Worm (Caenorhabditis elegans): Measurements from ENCODE around the gene chtl-1.

Gene chtl-1

DNA sequence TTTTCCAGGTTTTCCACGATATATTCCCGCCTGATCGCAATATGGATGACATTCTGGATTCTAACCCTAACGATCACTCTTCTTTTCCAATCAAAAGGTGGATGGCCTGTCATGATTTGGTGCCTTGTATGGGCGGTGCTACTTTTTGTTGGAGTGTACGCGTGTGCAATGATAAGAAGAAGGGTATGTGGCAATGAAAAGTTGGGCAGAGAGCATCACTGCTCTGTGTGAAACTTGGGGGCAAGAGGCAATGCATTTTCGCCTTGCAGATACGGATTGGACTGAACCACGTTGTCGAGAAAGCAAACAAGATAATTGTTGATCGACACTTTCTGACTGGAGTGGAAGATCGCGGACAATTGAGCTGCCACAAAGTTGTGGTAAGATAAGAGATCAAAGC is 17.8 kb downstream of the chtl-1 start:
- no peak for TF ChIP-seq mep-1 (tag; optimal IDR thresholded peaks at IDR 0.05)
- no peak for TF ChIP-seq tbx-8 (GFP tag; optimal IDR thresholded peaks at IDR 0.05)
- no peak for TF ChIP-seq flh-1 (GFP tag; optimal IDR thresholded peaks at IDR 0.05)
- TF ChIP-seq mab-5 (tag; optimal IDR thresholded peaks at IDR 0.05), result no peak
- TF ChIP-seq unc-120 (tag; optimal IDR thresholded peaks at IDR 0.05; ENCODE audit: poor library complexity, severe bottlenecking), result no peak
- no peak for TF ChIP-seq lin-32 (GFP tag; optimal IDR thresholded peaks at IDR 0.05)
- no peak for TF ChIP-seq mls-2 (tag; optimal IDR thresholded peaks at IDR 0.05)
- TF ChIP-seq ceh-39 (tag; optimal IDR thresholded peaks at IDR 0.05), result no peak

DNA sequence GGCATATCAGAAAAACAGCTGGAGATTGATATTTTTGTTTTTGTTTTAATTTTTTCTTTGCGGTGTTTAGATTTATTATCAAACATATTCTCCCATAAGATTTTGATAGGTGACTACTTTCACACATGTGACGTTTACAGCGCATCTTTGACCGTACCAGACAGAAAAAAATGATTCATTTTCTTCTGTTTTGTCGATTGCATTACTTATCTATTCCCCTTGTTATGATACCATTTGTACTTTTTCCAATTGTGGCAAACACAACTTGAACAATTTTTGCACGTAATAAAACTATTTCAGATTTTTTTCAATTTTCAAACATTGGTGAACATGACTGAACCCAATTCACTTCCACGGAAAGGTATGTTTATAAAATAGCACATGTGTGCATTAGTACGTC is 19.8 kb downstream of the chtl-1 start, which contains the start of gene C26B9.1:
C26B9.1 (plus strand) TSS at position 301 of the 400 bp plus-strand sequence.
- TF ChIP-seq cnd-1 (tag; optimal IDR thresholded peaks at IDR 0.05) (no peak), elt-1 (tag; optimal IDR thresholded peaks at IDR 0.05; ENCODE audit: borderline replicate concordance, insufficient read depth) (no peak), ham-2 (GFP tag; optimal IDR thresholded peaks at IDR 0.05) (no peak), ceh-83 (GFP tag; optimal IDR thresholded peaks at IDR 0.05) (no peak), nhr-28 (tag; optimal IDR thresholded peaks at IDR 0.05) (no peak), mab-5 (tag; optimal IDR thresholded peaks at IDR 0.05) (no peak), nhr-12 (tag; optimal IDR thresholded peaks at IDR 0.05) (no peak), sptf-1 (tag; optimal IDR thresholded peaks at IDR 0.05) (no peak), nhr-2 (tag; optimal IDR thresholded peaks at IDR 0.05) (no peak), flh-1 (GFP tag; optimal IDR thresholded peaks at IDR 0.05) (no peak), lin-32 (GFP tag; optimal IDR thresholded peaks at IDR 0.05) (no peak), tbx-8 (GFP tag; optimal IDR thresholded peaks at IDR 0.05) (no peak), lsy-2 (tag; optimal IDR thresholded peaks at IDR 0.05) (no peak), M03D4.4 (tag; optimal IDR thresholded peaks at IDR 0.05) (no peak), unc-62 (GFP tag; optimal IDR thresholded peaks at IDR 0.05) (no peak), lin-13 (tag; optimal IDR thresholded peaks at IDR 0.05) (no peak), zip-8 (tag; optimal IDR thresholded peaks at IDR 0.05) (no peak)

DNA sequence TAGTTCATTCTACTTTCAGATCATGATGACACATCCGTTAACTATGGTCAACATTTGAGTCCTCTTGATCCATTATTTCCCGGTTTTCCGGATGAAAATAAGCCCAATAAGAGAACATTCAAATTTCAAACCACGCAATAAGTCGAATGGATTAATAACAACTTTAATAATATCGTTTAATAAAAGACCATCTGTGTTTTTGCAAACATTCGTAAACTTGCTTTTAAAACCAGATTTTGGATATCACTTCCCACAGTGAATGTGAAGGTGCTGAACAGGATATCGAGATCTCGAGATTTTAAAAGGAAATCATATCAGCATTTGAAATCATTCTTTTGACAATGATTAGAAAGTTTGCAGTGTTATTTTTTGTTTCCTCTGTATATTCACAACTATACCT is 22.1 kb downstream of the chtl-1 start, which contains the start of gene C26B9.7:
C26B9.7 (plus strand) TSS at position 301 of the 400 bp plus-strand sequence.
- TF ChIP-seq mep-1 (tag; optimal IDR thresholded peaks at IDR 0.05) (no peak), M03D4.4 (tag; optimal IDR thresholded peaks at IDR 0.05) (no peak), pha-4 (tag; optimal IDR thresholded peaks at IDR 0.05) (no peak), mab-5 (tag; optimal IDR thresholded peaks at IDR 0.05) (no peak), zip-8 (tag; optimal IDR thresholded peaks at IDR 0.05) (no peak), lsy-2 (tag; optimal IDR thresholded peaks at IDR 0.05) (no peak), sptf-1 (tag; optimal IDR thresholded peaks at IDR 0.05) (no peak), ceh-43 (GFP tag; optimal IDR thresholded peaks at IDR 0.05) (no peak), ces-1 (GFP tag; optimal IDR thresholded peaks at IDR 0.05) (no peak), unc-120 (tag; optimal IDR thresholded peaks at IDR 0.05; ENCODE audit: poor library complexity, severe bottlenecking) (no peak), elt-1 (tag; optimal IDR thresholded peaks at IDR 0.05; ENCODE audit: borderline replicate concordance, insufficient read depth) (no peak), bed-3 (GFP tag; optimal IDR thresholded peaks at IDR 0.05) (no peak), lin-13 (tag; optimal IDR thresholded peaks at IDR 0.05) (no peak), elt-3 (tag; optimal IDR thresholded peaks at IDR 0.05) (no peak), ztf-11 (tag; optimal IDR thresholded peaks at IDR 0.05) (no peak), unc-62 (GFP tag; optimal IDR thresholded peaks at IDR 0.05) (no peak), cnd-1 (tag; optimal IDR thresholded peaks at IDR 0.05) (no peak), lin-32 (GFP tag; optimal IDR thresholded peaks at IDR 0.05) (no peak)

DNA sequence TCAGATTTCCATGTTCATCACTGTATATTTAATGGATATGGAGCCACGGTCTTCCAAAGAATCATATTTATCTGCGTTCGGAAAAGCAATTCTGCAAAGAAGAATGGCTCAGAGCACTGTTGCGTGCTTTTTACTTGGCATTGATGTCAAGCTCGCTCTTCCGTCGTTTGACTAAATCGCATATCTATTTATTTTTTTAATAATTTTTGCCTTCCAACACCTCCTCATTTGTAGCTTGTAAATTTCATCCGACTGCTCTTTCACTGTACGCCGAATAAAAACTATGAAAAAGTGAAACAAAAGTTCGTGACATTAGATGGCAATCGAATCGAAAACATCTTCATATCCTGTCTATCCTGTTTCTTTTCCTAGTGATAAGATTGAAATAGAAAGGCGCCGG is 24.2 kb downstream of the chtl-1 start, which contains the start of gene C26B9.2:
C26B9.2 (plus strand) TSS at position 301 of the 400 bp plus-strand sequence.
- no peak for TF ChIP-seq snpc-4 (tag; optimal IDR thresholded peaks at IDR 0.05)
- no peak for TF ChIP-seq bed-3 (GFP tag; optimal IDR thresholded peaks at IDR 0.05)

DNA sequence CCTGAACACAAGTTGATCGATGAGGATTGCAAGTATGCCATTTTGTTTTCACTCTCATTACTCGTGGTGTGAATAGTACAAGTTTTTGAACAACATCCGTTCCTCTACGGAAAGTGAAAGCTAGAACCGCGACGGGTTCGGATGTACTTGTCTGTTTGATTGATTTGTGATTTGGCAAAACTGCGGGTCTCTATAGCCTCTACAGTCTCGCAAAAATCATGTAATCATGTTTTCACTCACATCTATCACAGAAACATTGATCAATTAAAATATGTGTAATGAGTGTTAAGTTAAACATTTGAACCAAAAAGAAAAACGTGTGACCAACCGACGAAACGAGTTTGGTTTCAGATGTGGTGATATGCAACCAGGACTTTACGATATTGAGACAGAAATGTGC is 24.8 kb downstream of the chtl-1 start:
- TF ChIP-seq hlh-1 (tag; optimal IDR thresholded peaks at IDR 0.05), result no peak
- TF ChIP-seq flh-1 (GFP tag; optimal IDR thresholded peaks at IDR 0.05), result no peak
- no peak for TF ChIP-seq snpc-4 (tag; optimal IDR thresholded peaks at IDR 0.05)
- no peak for TF ChIP-seq cnd-1 (tag; optimal IDR thresholded peaks at IDR 0.05)
- TF ChIP-seq drap-1 (GFP tag; optimal IDR thresholded peaks at IDR 0.05), result no peak
- TF ChIP-seq ceh-39 (tag; optimal IDR thresholded peaks at IDR 0.05), result no peak
- no peak for TF ChIP-seq ceh-43 (GFP tag; optimal IDR thresholded peaks at IDR 0.05)
- no peak for TF ChIP-seq nhr-12 (tag; optimal IDR thresholded peaks at IDR 0.05)
- no peak for TF ChIP-seq nhr-28 (tag; optimal IDR thresholded peaks at IDR 0.05)
- TF ChIP-seq sptf-1 (tag; optimal IDR thresholded peaks at IDR 0.05), result no peak
- TF ChIP-seq nhr-76 (tag; optimal IDR thresholded peaks at IDR 0.05), result no peak
- TF ChIP-seq ces-1 (GFP tag; optimal IDR thresholded peaks at IDR 0.05), result no peak
- no peak for TF ChIP-seq nhr-237 (tag; optimal IDR thresholded peaks at IDR 0.05)
- TF ChIP-seq unc-62 (GFP tag; optimal IDR thresholded peaks at IDR 0.05), result no peak
- no peak for TF ChIP-seq mep-1 (tag; optimal IDR thresholded peaks at IDR 0.05)
- TF ChIP-seq unc-120 (tag; optimal IDR thresholded peaks at IDR 0.05; ENCODE audit: poor library complexity, severe bottlenecking), result no peak
- no peak for TF ChIP-seq sem-2 (GFP tag; optimal IDR thresholded peaks at IDR 0.05)
- no peak for TF ChIP-seq blmp-1 (tag; optimal IDR thresholded peaks at IDR 0.05)

All from whole organism, mixed stage, embryonic.